Worm (Caenorhabditis elegans) whole organism, L2 larva: ENCODE measurements around the gene T06F4.1.

Source experiments
- F13H6.1 ChIP-seq: sonication (generic microtip); optimal IDR thresholded peaks from 2 replicates; lab custom pipeline; 2016; ENCODE audit warnings: missing genetic modification characterization, missing compliant biosample characterization
- R02D3.7 ChIP-seq: fragments of 150-350 bp; optimal IDR thresholded peaks from 2 replicates; lab custom pipeline; 2014; ENCODE audit warnings: missing biosample characterization, missing genetic modification characterization
- alr-1 ChIP-seq: fragments of 150-350 bp; optimal IDR thresholded peaks from 2 replicates; lab custom pipeline; 2014; ENCODE audit warnings: missing biosample characterization, missing genetic modification characterization
- ceh-16 ChIP-seq: fragments of 150-350 bp; optimal IDR thresholded peaks from 2 replicates; lab custom pipeline; 2014; ENCODE audit warnings: missing biosample characterization, missing genetic modification characterization
- crh-2 ChIP-seq: sonication (generic microtip); optimal IDR thresholded peaks from 2 replicates; lab custom pipeline; 2017; ENCODE audit warnings: missing biosample characterization, missing genetic modification characterization
- dmd-4 ChIP-seq: sonication (generic microtip); optimal IDR thresholded peaks from 2 replicates; lab custom pipeline; 2017; ENCODE audit warnings: missing biosample characterization, missing genetic modification characterization
- egl-27 ChIP-seq: sonication (generic microtip); optimal IDR thresholded peaks from 3 replicates; lab custom pipeline; 2017; ENCODE audit warnings: missing biosample characterization, missing genetic modification reagents, missing genetic modification characterization
- fos-1 ChIP-seq: fragments of 150-350 bp; optimal IDR thresholded peaks from 2 replicates; lab custom pipeline; 2014; ENCODE audit warnings: missing biosample characterization, missing genetic modification characterization
- gmeb-1 ChIP-seq: fragments of 150-350 bp; optimal IDR thresholded peaks from 2 replicates; lab custom pipeline; 2014; ENCODE audit warnings: missing biosample characterization, missing genetic modification characterization
- lin-13 ChIP-seq: fragments of 150-350 bp; optimal IDR thresholded peaks from 2 replicates; lab custom pipeline; 2014; ENCODE audit warnings: missing biosample characterization, missing genetic modification reagents, missing genetic modification characterization
- lin-39 ChIP-seq: fragments of 150-350 bp; optimal IDR thresholded peaks from 2 replicates; lab custom pipeline; 2014; ENCODE audit warnings: missing biosample characterization, missing genetic modification reagents, missing genetic modification characterization
- lsy-2 ChIP-seq, 2 experiments: fragments of 150-350 bp in 1 of 2; sonication (generic microtip) in 1 of 2; optimal IDR thresholded peaks; 2 replicates each; lab custom pipeline; 2014 to 2017; ENCODE audit warnings: missing biosample characterization in 2 of 2, missing genetic modification characterization in 2 of 2
- mab-5 ChIP-seq: fragments of 150-350 bp; optimal IDR thresholded peaks from 2 replicates; lab custom pipeline; 2014; ENCODE audit warnings: missing biosample characterization, missing genetic modification characterization
- mbf-1 ChIP-seq: sonication (generic microtip); optimal IDR thresholded peaks from 2 replicates; lab custom pipeline; 2017; ENCODE audit warnings: missing biosample characterization, missing genetic modification characterization
- nhr-10 ChIP-seq: sonication (generic microtip); optimal IDR thresholded peaks from 2 replicates; lab custom pipeline; 2017; ENCODE audit warnings: missing biosample characterization, missing genetic modification characterization
- nhr-129 ChIP-seq: fragments of 150-350 bp; optimal IDR thresholded peaks from 2 replicates; lab custom pipeline; 2014; ENCODE audit warnings: missing biosample characterization, missing genetic modification characterization
- nhr-21 ChIP-seq: fragments of 150-350 bp; optimal IDR thresholded peaks from 2 replicates; lab custom pipeline; 2014; ENCODE audit warnings: missing biosample characterization, missing genetic modification characterization
- nhr-237 ChIP-seq: fragments of 150-350 bp; optimal IDR thresholded peaks from 2 replicates; lab custom pipeline; 2014; ENCODE audit warnings: missing biosample characterization, missing genetic modification characterization
- nhr-25 ChIP-seq: fragments of 150-350 bp; sonication (generic microtip); optimal IDR thresholded peaks from 3 replicates; lab custom pipeline; 2014; ENCODE audit warnings: missing biosample characterization, missing genetic modification characterization
- sem-4 ChIP-seq: fragments of 150-350 bp; optimal IDR thresholded peaks from 2 replicates; lab custom pipeline; 2014; ENCODE audit warnings: missing biosample characterization, missing genetic modification reagents, missing genetic modification characterization
- skn-1 ChIP-seq: sonication (generic microtip); optimal IDR thresholded peaks from 2 replicates; lab custom pipeline; 2017; ENCODE audit warnings: missing biosample characterization, missing genetic modification characterization
- sma-3 ChIP-seq: sonication (generic microtip); optimal IDR thresholded peaks from 2 replicates; lab custom pipeline; 2016; ENCODE audit warnings: missing genetic modification reagents, missing genetic modification characterization, missing compliant biosample characterization
- sma-9 ChIP-seq, 2 experiments: fragments of 150-350 bp in 1 of 2; sonication (generic microtip) in 1 of 2; optimal IDR thresholded peaks; 2 replicates each; lab custom pipeline; 2014 to 2016; ENCODE audit warnings: missing genetic modification characterization in 2 of 2, mild to moderate bottlenecking in 1 of 2, missing biosample characterization in 1 of 2, missing compliant biosample characterization in 1 of 2, missing genetic modification reagents in 1 of 2, moderate library complexity in 1 of 2
- snpc-4 ChIP-seq: fragments of 150-350 bp; optimal IDR thresholded peaks from 2 replicates; lab custom pipeline; 2014; ENCODE audit warnings: missing biosample characterization, missing genetic modification characterization
- unc-55 ChIP-seq: fragments of 150-350 bp; sonication (generic microtip); optimal IDR thresholded peaks from 3 replicates; lab custom pipeline; 2014; ENCODE audit warnings: missing biosample characterization, missing genetic modification reagents, missing genetic modification characterization

T06F4.1 gene

ce11 chrX:4007724-4008123, 71.4 kb downstream of the T06F4.1 start:
- peak; percentile 72 for TF ChIP-seq gmeb-1 (tag; lab: Kevin White, UChicago)
- TF ChIP-seq nhr-25 (tag; lab: Kevin White, UChicago), result peak; percentile 73
- TF ChIP-seq snpc-4, result no peak
- TF ChIP-seq F13H6.1 (tag; lab: Kevin White, UChicago), result peak; percentile 5
- TF ChIP-seq skn-1, result peak; percentile 66
- no peak for TF ChIP-seq nhr-10 (tag; lab: Kevin White, UChicago)
- no peak for TF ChIP-seq unc-55 (GFP tag; lab: Kevin White, UChicago)
- peak; percentile 41 for TF ChIP-seq lin-13 (GFP tag; lab: Kevin White, UChicago)
- peak in 1 of 2 experiments; percentile 34 for TF ChIP-seq lsy-2 (tag; optimal IDR thresholded peaks at IDR 0.05; lab: Kevin White, UChicago)
- peak; percentile 76 for TF ChIP-seq sma-9 (GFP tag; optimal IDR thresholded peaks at IDR 0.05; lab: Kevin White, UChicago)
- no peak for TF ChIP-seq sma-9 (tag; optimal IDR thresholded peaks at IDR 0.05; lab: Kevin White, UChicago)
- peak; percentile 71 for TF ChIP-seq sma-3 (GFP tag; lab: Kevin White, UChicago)
- TF ChIP-seq nhr-129 (tag; lab: Kevin White, UChicago), result peak; percentile 100
- TF ChIP-seq mab-5 (tag; lab: Kevin White, UChicago), result no peak
- peak; percentile 92 for TF ChIP-seq fos-1 (tag; lab: Kevin White, UChicago)
- peak; percentile 69 for TF ChIP-seq crh-2 (tag; lab: Kevin White, UChicago)
- peak; percentile 27 for TF ChIP-seq nhr-21

DNA sequence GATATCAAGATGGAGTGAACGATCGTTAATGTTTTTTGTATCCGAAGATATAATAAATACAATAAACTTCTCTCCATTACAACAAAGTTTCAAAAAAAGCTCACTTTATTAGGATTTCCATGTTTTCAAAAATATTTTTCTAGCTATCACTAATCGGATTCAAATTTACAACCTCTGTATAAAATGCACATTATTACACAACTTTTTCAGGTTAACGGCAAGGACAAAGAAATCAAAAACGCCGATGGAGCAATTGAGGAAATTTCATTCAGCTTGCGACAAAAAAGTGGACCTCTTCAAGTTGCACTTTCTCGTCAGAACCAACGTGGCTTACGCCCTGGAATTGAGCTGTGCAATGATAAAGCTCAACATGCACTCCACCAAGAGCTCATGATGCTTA, 72.2 kb downstream of the T06F4.1 start:
- TF ChIP-seq dmd-4 (tag; lab: Kevin White, UChicago), result no peak
- no peak for TF ChIP-seq egl-27
- TF ChIP-seq mbf-1, result no peak
- no peak for TF ChIP-seq F13H6.1 (tag; lab: Kevin White, UChicago)
- no peak for TF ChIP-seq nhr-129 (tag; lab: Kevin White, UChicago)
- no peak for TF ChIP-seq nhr-237
- no peak for TF ChIP-seq lsy-2 (tag; optimal IDR thresholded peaks at IDR 0.05; lab: Kevin White, UChicago)
- no peak for TF ChIP-seq mab-5 (tag; lab: Kevin White, UChicago)
- TF ChIP-seq ceh-16 (tag; lab: Kevin White, UChicago), result no peak
- TF ChIP-seq lin-13 (GFP tag; lab: Kevin White, UChicago), result no peak
- no peak for TF ChIP-seq fos-1 (tag; lab: Kevin White, UChicago)
- no peak for TF ChIP-seq nhr-25 (tag; lab: Kevin White, UChicago)
- TF ChIP-seq alr-1 (tag; lab: Kevin White, UChicago), result no peak
- no peak for TF ChIP-seq gmeb-1 (tag; lab: Kevin White, UChicago)
- TF ChIP-seq R02D3.7 (tag; lab: Kevin White, UChicago), result no peak
- no peak for TF ChIP-seq lin-39 (tag; lab: Kevin White, UChicago)
- no peak for TF ChIP-seq unc-55 (GFP tag; lab: Kevin White, UChicago)
- no peak for TF ChIP-seq sem-4 (tag; lab: Kevin White, UChicago)
